Fruit fly (Drosophila melanogaster) whole organism, adult: ENCODE results near the gene Nepl4.

Source experiments
- Hr96 ChIP-seq: fragments of 200-800 bp; sonication (Bioruptor generic); optimal IDR thresholded peaks from 2 replicates; lab custom pipeline; 2016; ENCODE audit warnings: missing biosample characterization, missing genetic modification characterization
- Mnt ChIP-seq: fragments of 200-800 bp; sonication (Bioruptor generic); optimal IDR thresholded peaks from 2 replicates; lab custom pipeline; 2016; ENCODE audit warnings: missing biosample characterization, mild to moderate bottlenecking, missing genetic modification characterization
- bab1 ChIP-seq: fragments of 200-800 bp; sonication (Bioruptor generic); optimal IDR thresholded peaks from 3 replicates; lab custom pipeline; 2019; ENCODE audit warnings: missing biosample characterization, mild to moderate bottlenecking, missing genetic modification characterization, moderate library complexity
- pad ChIP-seq: fragments of 200-800 bp; sonication (Bioruptor generic); optimal IDR thresholded peaks from 3 replicates; lab custom pipeline; 2017; ENCODE audit warnings: missing biosample characterization, missing genetic modification characterization, mild to moderate bottlenecking, moderate library complexity, missing genetic modification reagents
- tj ChIP-seq: fragments of 200-800 bp; sonication (Bioruptor generic); optimal IDR thresholded peaks from 3 replicates; lab custom pipeline; 2017; ENCODE audit warnings: missing biosample characterization, mild to moderate bottlenecking, missing genetic modification characterization, moderate library complexity

DNA sequence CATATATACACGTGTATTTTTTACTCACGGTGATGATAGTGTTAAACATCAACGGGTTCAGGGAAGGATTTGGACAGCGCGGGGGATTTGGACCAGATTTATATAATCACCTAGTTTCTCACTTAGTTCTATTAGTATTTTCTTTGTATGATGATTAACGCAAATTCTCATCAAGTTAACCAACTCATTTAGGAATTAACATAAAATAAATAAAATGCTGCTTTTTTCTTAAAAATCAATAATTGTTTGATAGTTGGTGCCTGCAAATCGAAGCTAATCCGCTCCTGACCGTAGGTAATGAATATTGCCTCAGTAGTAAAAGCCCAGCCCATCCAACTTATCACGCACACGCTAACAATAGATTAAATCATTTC is 15.9 kb upstream of the Nepl4 start:
- peak; percentile 83 for TF ChIP-seq pad
- TF ChIP-seq Hr96 (GFP tag; lab: Kevin White, UChicago): peak; percentile 92
- peak; percentile 85 for TF ChIP-seq Mnt (GFP tag; lab: Kevin White, UChicago)
- peak; percentile 54 for TF ChIP-seq tj (GFP tag; lab: Kevin White, UChicago)
- TF ChIP-seq bab1 (GFP tag; lab: Kevin White, UChicago): peak; percentile 46
